Worm (Caenorhabditis elegans): ENCODE results near the gene srz-102.

- TF ChIP-seq ztf-11 (tag; optimal IDR thresholded peaks at IDR 0.05): no peak
- TF ChIP-seq nhr-237 (tag; optimal IDR thresholded peaks at IDR 0.05): no peak
- no peak for TF ChIP-seq C16A3.4 (tag; optimal IDR thresholded peaks at IDR 0.05)
- TF ChIP-seq snpc-4 (tag; optimal IDR thresholded peaks at IDR 0.05): no peak
- no peak for TF ChIP-seq mep-1 (tag; optimal IDR thresholded peaks at IDR 0.05)
- no peak for TF ChIP-seq irx-1 (tag; optimal IDR thresholded peaks at IDR 0.05)
- no peak for TF ChIP-seq ets-5 (GFP tag; IDR thresholded peaks at IDR 0.05)
- no peak for TF ChIP-seq ceh-82 (tag; optimal IDR thresholded peaks at IDR 0.05)
- TF ChIP-seq swsn-7 (tag; optimal IDR thresholded peaks at IDR 0.05): no peak
These were observed 19.2 kb downstream of the srz-102 start, which contains the start of gene clec-9 for ce11 chrV:16706549-16706948.
